Worm (Caenorhabditis elegans) whole organism, late embryonic: ENCODE data around the gene F23F1.2.

ENCODE experiments used
- K09A11.1 ChIP-seq: sonication (generic microtip); optimal IDR thresholded peaks from 2 replicates; lab custom pipeline; 2017; ENCODE audit warnings: antibody characterized with exemption, mild to moderate bottlenecking, missing genetic modification characterization, missing compliant biosample characterization; ENCODE audit not compliant: insufficient read depth
- ahr-1 ChIP-seq: sonication (generic microtip); optimal IDR thresholded peaks from 2 replicates; lab custom pipeline; 2016; ENCODE audit warnings: missing genetic modification characterization, missing compliant biosample characterization
- ama-1 ChIP-seq: fragments of 150-350 bp; optimal IDR thresholded peaks from 2 replicates; lab custom pipeline; 2014
- elt-2 ChIP-seq: sonication (generic microtip); optimal IDR thresholded peaks from 2 replicates; lab custom pipeline; 2016; ENCODE audit warnings: missing genetic modification reagents, missing genetic modification characterization, missing compliant biosample characterization
- hlh-8 ChIP-seq: sonication (generic microtip); optimal IDR thresholded peaks from 2 replicates; lab custom pipeline; 2016; ENCODE audit warnings: missing genotype, missing genetic modification characterization, missing compliant biosample characterization
- npax-4 ChIP-seq: sonication (generic microtip); optimal IDR thresholded peaks from 2 replicates; lab custom pipeline; 2016; ENCODE audit warnings: missing genetic modification characterization, missing compliant biosample characterization
- odd-2 ChIP-seq: sonication (generic microtip); optimal IDR thresholded peaks from 2 replicates; lab custom pipeline; 2017; ENCODE audit warnings: antibody characterized with exemption, mild to moderate bottlenecking, missing genetic modification characterization, missing compliant biosample characterization
- pat-9 ChIP-seq: fragments of 200-800 bp; sonication (Bioruptor generic); optimal IDR thresholded peaks from 2 replicates; lab custom pipeline; 2018; ENCODE audit warnings: mild to moderate bottlenecking, missing genetic modification characterization, moderate library complexity, missing compliant biosample characterization
- pha-2 ChIP-seq: sonication (generic microtip); optimal IDR thresholded peaks from 2 replicates; lab custom pipeline; 2017; ENCODE audit warnings: mild to moderate bottlenecking, missing genetic modification characterization, missing compliant biosample characterization
- sdc-2 ChIP-seq: sonication (generic microtip); optimal IDR thresholded peaks from 2 replicates; lab custom pipeline; 2016; ENCODE audit warnings: missing genotype, missing genetic modification characterization, missing compliant biosample characterization
- syd-9 ChIP-seq: sonication (generic microtip); optimal IDR thresholded peaks from 2 replicates; lab custom pipeline; 2016; ENCODE audit warnings: mild to moderate bottlenecking, missing genetic modification characterization, moderate library complexity, missing compliant biosample characterization
- tbx-2 ChIP-seq: sonication (generic microtip); optimal IDR thresholded peaks from 2 replicates; lab custom pipeline; 2016; ENCODE audit warnings: missing genetic modification characterization, missing compliant biosample characterization
- tbx-7 ChIP-seq: sonication (generic microtip); optimal IDR thresholded peaks from 2 replicates; lab custom pipeline; 2016; ENCODE audit warnings: missing genotype, missing genetic modification characterization, missing compliant biosample characterization
- ttx-3 ChIP-seq: sonication (generic microtip); optimal IDR thresholded peaks from 2 replicates; lab custom pipeline; 2016; ENCODE audit warnings: missing genetic modification reagents, missing genetic modification characterization, missing compliant biosample characterization

ce11 chrII:44740-45139 is 10.7 kb downstream of the F23F1.2 start, which contains the start of gene rpoa-49:
- no peak for TF ChIP-seq sdc-2 (tag; lab: Kevin White, UChicago)
- TF ChIP-seq elt-2 (tag; lab: Kevin White, UChicago), result no peak
- no peak for TF ChIP-seq tbx-7 (tag; lab: Kevin White, UChicago)
- TF ChIP-seq pat-9 (tag; lab: Kevin White, UChicago), result no peak
- no peak for TF ChIP-seq tbx-2 (tag; lab: Kevin White, UChicago)
- TF ChIP-seq npax-4, result no peak
- no peak for TF ChIP-seq K09A11.1 (tag; lab: Kevin White, UChicago)
- TF ChIP-seq ttx-3, result no peak
- no peak for TF ChIP-seq odd-2
- TF ChIP-seq pha-2 (tag; lab: Kevin White, UChicago), result no peak
- no peak for TF ChIP-seq ama-1 (lab: Kevin White, UChicago)
- no peak for TF ChIP-seq hlh-8 (tag; lab: Kevin White, UChicago)
- TF ChIP-seq ahr-1 (tag; lab: Kevin White, UChicago), result no peak
- TF ChIP-seq syd-9 (tag; lab: Kevin White, UChicago), result no peak
